Worm (Caenorhabditis elegans): ENCODE results near the gene F17C11.4.

Gene F17C11.4

ce11 chrV:10991789-10992188 lies 40.1 kb downstream of the F17C11.4 start, which contains the start of gene frpr-9:
Gene frpr-9, plus strand, starts transcription at chrV:10992089.
- TF ChIP-seq unc-86 (tag; optimal IDR thresholded peaks at IDR 0.05) (no peak), pros-1 (tag; optimal IDR thresholded peaks at IDR 0.05) (no peak), tbx-2 (tag; optimal IDR thresholded peaks at IDR 0.05) (no peak), lin-11 (tag; optimal IDR thresholded peaks at IDR 0.05) (no peak), tbx-7 (tag; optimal IDR thresholded peaks at IDR 0.05) (no peak), K09A11.1 (tag; optimal IDR thresholded peaks at IDR 0.05; ENCODE audit: insufficient read depth) (no peak), odd-2 (tag; optimal IDR thresholded peaks at IDR 0.05) (no peak)

ce11 chrV:10998797-10999196 lies 47.1 kb downstream of the F17C11.4 start, which contains the start of gene F53B7.7:
Gene F53B7.7, plus strand, starts transcription at chrV:10999097.
- TF ChIP-seq hlh-8 (tag; optimal IDR thresholded peaks at IDR 0.05) = no peak

- TF ChIP-seq unc-42 (tag; optimal IDR thresholded peaks at IDR 0.05) = peak; percentile 92
- peak; percentile 37 for TF ChIP-seq nfya-1 (tag; optimal IDR thresholded peaks at IDR 0.05)
- peak; percentile 47 for TF ChIP-seq ceh-31 (tag; optimal IDR thresholded peaks at IDR 0.05)
- no peak for TF ChIP-seq ceh-30 (tag; optimal IDR thresholded peaks at IDR 0.05)
Measured at ce11 chrV:11000650-11001049, 49.0 kb downstream of the F17C11.4 start, which contains the start of gene isy-1. Gene isy-1, minus strand, starts transcription at chrV:11000699.

- no peak for TF ChIP-seq ceh-19 (GFP tag; optimal IDR thresholded peaks at IDR 0.05)
Measured at ce11 chrV:11002434-11002833, 50.8 kb downstream of the F17C11.4 start, which contains the start of gene F53B7.4. Gene F53B7.4, minus strand, starts transcription at chrV:11002534.
